Fruit fly (Drosophila melanogaster): ENCODE data around the gene Plzf.

Gene Plzf

DNA sequence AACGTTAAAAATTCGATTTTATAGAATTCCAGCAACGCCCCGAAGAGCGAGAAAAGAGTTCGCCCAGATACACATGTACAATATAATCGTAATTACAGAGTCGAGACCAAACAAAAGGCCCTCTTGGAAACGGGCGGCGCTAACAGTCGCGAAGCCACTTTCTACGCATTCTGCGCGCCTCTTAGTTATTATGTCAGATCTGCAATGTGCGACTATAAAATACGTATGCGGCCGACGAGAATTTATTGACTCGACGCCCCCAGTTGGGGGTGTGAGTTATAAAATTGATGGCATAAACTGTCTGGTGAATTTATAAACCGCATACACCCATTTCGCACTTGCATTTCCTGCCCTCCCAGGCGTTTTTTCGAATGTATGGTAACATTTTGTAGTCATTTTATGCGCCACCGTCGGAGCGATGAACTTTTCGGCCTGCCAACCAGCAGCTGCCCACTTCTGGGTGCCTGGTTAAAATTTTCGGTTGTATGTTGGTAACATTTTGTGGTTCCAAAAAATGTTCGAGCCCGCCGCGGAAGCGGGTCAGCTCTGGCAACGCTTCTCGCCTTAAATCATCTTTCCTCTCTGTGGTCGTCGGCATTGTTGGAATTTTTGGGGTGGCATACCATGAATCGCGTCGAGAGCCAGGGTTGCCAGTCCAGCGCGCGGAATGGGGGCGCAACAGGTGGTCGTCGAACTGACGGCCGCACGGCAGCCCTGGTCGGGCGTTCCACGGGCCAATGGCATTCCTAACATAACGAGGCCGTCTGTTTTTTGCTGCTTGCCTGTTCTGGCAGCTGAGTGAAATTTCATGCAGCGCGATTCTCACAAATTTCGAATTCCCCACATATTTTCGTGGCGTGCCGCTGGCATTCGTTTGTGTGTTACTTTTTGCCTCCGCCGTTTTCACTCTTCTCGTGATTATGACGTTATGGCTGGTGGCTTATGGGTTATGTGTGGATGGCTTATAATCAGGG lies 36.7 kb downstream of the Plzf start (continued):
- TF ChIP-seq Vsx2 (GFP tag; optimal IDR thresholded peaks at IDR 0.05; ENCODE audit: partially characterized antibody) (no peak), dsf (GFP tag; optimal IDR thresholded peaks at IDR 0.05; ENCODE audit: borderline replicate concordance) (no peak), sv (GFP tag; optimal IDR thresholded peaks at IDR 0.05) (peak; percentile 59), h (GFP tag; optimal IDR thresholded peaks at IDR 0.05) (peak; percentile 96), dmrt93B (GFP tag; optimal IDR thresholded peaks at IDR 0.05) (peak; percentile 51), HLH106 (tag; optimal IDR thresholded peaks at IDR 0.05) (peak; percentile 82), usp (GFP tag; optimal IDR thresholded peaks at IDR 0.05) (no peak), lola (GFP tag; optimal IDR thresholded peaks at IDR 0.05) (no peak), Jra (GFP tag; optimal IDR thresholded peaks at IDR 0.05) (peak; percentile 61), psq (GFP tag; optimal IDR thresholded peaks at IDR 0.05) (peak; percentile 65)

DNA sequence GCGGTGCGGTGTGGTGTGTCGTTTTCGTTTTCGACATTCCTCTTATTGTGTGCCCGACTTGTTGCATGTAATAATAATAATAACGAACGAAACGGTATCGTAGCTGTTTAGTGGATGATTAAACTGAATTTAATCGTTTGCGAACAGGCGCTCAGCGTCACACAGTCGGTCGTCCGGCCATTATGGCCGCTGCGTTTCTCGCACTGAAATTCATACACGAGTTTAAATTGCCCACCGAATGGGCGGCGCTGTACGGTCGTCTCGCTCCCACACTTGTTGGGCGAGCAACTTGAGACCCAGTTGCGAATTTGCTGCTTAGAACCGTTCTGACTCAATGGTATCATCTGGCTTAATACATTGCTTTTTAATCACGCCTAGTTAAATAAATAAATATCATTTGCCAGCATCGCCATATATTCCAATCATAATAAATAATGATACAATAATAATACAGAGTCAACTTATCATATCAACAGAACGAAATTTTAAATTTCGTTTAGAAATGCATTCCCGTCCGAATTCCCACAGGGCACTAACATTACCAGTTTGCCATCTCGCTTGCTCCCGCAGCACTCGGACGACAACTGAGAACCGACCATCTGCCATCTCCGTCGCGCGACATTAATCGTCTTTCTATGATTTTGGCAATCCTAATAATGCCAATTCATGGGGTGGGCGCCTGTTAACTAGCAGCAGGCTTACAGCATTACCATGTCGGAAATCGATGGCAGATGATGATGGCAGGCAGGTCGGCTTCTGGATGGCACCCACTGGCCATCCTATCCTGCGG lies 37.6 kb downstream of the Plzf start:
- TF ChIP-seq Myc (optimal IDR thresholded peaks at IDR 0.05) = no peak
- TF ChIP-seq OdsH (GFP tag; optimal IDR thresholded peaks at IDR 0.05) = peak; percentile 91
- no peak for TF ChIP-seq CrebA (GFP tag; optimal IDR thresholded peaks at IDR 0.05; ENCODE audit: borderline replicate concordance)
- no peak for TF ChIP-seq Dfd (GFP tag; optimal IDR thresholded peaks at IDR 0.05)
- TF ChIP-seq h (GFP tag; optimal IDR thresholded peaks at IDR 0.05) = peak; percentile 92
- peak; percentile 4 for TF ChIP-seq dsf (GFP tag; optimal IDR thresholded peaks at IDR 0.05; ENCODE audit: borderline replicate concordance)
- no peak for TF ChIP-seq Dif (GFP tag; optimal IDR thresholded peaks at IDR 0.05; ENCODE audit: partially characterized antibody)
- peak; percentile 77 for TF ChIP-seq Jra (GFP tag; optimal IDR thresholded peaks at IDR 0.05)
- TF ChIP-seq CG32264 (GFP tag; optimal IDR thresholded peaks at IDR 0.05) = peak; percentile 56
- TF ChIP-seq pan (optimal IDR thresholded peaks at IDR 0.05) = no peak
- no peak for TF ChIP-seq N (GFP tag; optimal IDR thresholded peaks at IDR 0.05)
- peak; percentile 84 for TF ChIP-seq sage (GFP tag; optimal IDR thresholded peaks at IDR 0.05)
- TF ChIP-seq GATAd (GFP tag; optimal IDR thresholded peaks at IDR 0.05) = no peak
- peak; percentile 32 for TF ChIP-seq Mio (GFP tag; optimal IDR thresholded peaks at IDR 0.05)
- peak; percentile 2 for TF ChIP-seq Hr83 (GFP tag; optimal IDR thresholded peaks at IDR 0.05; ENCODE audit: poor library complexity, severe bottlenecking)
- no peak for TF ChIP-seq usp (GFP tag; optimal IDR thresholded peaks at IDR 0.05)
- TF ChIP-seq sv (GFP tag; optimal IDR thresholded peaks at IDR 0.05) = peak; percentile 84
- peak in 1 of 2 experiments; percentile 92 for TF ChIP-seq foxo (GFP tag; optimal IDR thresholded peaks at IDR 0.05)
- peak; percentile 91 for TF ChIP-seq fru (GFP tag; optimal IDR thresholded peaks at IDR 0.05)
- peak; percentile 86 for TF ChIP-seq rgr (GFP tag; optimal IDR thresholded peaks at IDR 0.05)
- TF ChIP-seq woc (GFP tag; optimal IDR thresholded peaks at IDR 0.05) = peak; percentile 91
- TF ChIP-seq Vsx2 (GFP tag; optimal IDR thresholded peaks at IDR 0.05; ENCODE audit: partially characterized antibody) = no peak
- TF ChIP-seq psq (GFP tag; optimal IDR thresholded peaks at IDR 0.05) = peak; percentile 76
- no peak for TF ChIP-seq Rel (GFP tag; optimal IDR thresholded peaks at IDR 0.05)
- peak; percentile 69 for TF ChIP-seq Rel (tag; optimal IDR thresholded peaks at IDR 0.05)
- TF ChIP-seq dmrt93B (GFP tag; optimal IDR thresholded peaks at IDR 0.05) = peak; percentile 91
- TF ChIP-seq CG9705 (GFP tag; optimal IDR thresholded peaks at IDR 0.05) = peak; percentile 95
- TF ChIP-seq tai (GFP tag; optimal IDR thresholded peaks at IDR 0.05) = no peak
- no peak for TF ChIP-seq brk (GFP tag; optimal IDR thresholded peaks at IDR 0.05)
- no peak for TF ChIP-seq Hr78 (GFP tag; optimal IDR thresholded peaks at IDR 0.05)
- TF ChIP-seq dl (GFP tag; optimal IDR thresholded peaks at IDR 0.05; ENCODE audit: insufficient read depth in 1 of 2, partially characterized antibody in 2 of 2) = peak; percentile 46 to 78
- peak; percentile 96 for TF ChIP-seq Sp1 (GFP tag; optimal IDR thresholded peaks at IDR 0.05)
- TF ChIP-seq lola (GFP tag; optimal IDR thresholded peaks at IDR 0.05) = no peak
- TF ChIP-seq HLH106 (tag; optimal IDR thresholded peaks at IDR 0.05) = peak; percentile 97
- peak; percentile 75 for TF ChIP-seq Hnf4 (GFP tag; optimal IDR thresholded peaks at IDR 0.05)
- TF ChIP-seq ey (GFP tag; optimal IDR thresholded peaks at IDR 0.05) = peak; percentile 92
- peak; percentile 92 for TF ChIP-seq br (GFP tag; optimal IDR thresholded peaks at IDR 0.05)
- TF ChIP-seq Abd-B (GFP tag; optimal IDR thresholded peaks at IDR 0.05) = no peak
- TF ChIP-seq jim (GFP tag; optimal IDR thresholded peaks at IDR 0.05) = no peak

All from whole organism, wandering third instar larva.